Worm (Caenorhabditis elegans): ENCODE data around the gene K01D12.1.

DNA sequence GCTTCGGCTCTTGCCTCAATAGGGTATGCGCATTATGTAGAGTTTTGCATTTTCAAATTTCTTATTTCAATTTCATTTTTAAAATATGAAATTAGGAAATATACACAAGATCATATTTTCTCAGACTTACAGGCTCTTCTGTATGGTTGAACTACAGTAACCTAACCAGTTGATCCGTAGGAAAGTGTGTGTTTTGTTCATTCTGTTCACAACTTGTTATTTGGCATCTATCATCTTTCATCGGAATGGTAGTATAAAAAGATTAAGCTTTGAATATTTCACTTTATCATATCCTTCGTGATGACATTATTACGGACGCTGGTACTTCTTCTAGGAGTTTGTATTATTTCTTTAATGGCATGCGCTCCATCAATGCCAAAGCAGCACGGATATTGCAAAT is 28.6 kb downstream of the K01D12.1 start, which contains the start of gene K01D12.10:
- TF ChIP-seq flt-1 (GFP tag; IDR thresholded peaks at IDR 0.05), result no peak
- no peak for TF ChIP-seq ztf-23 (GFP tag; IDR thresholded peaks at IDR 0.05)
- TF ChIP-seq klf-2 (GFP tag; conservative IDR thresholded peaks at IDR 0.05), result no peak
- no peak for TF ChIP-seq med-1 (GFP tag; optimal IDR thresholded peaks at IDR 0.05; ENCODE audit: insufficient read depth)
- no peak for TF ChIP-seq ztf-29 (GFP tag; IDR thresholded peaks at IDR 0.05)
- no peak for TF ChIP-seq T22C8.4 (GFP tag; IDR thresholded peaks at IDR 0.05)
- no peak for TF ChIP-seq ref-1 (GFP tag; conservative IDR thresholded peaks at IDR 0.05)
- no peak for TF ChIP-seq tab-1 (GFP tag; IDR thresholded peaks at IDR 0.05)
- no peak for TF ChIP-seq cog-1 (tag; optimal IDR thresholded peaks at IDR 0.05)
